Fruit fly (Drosophila melanogaster): ENCODE results near the gene nullo.

The nullo gene

dm6 chrX:7013320-7014214 lies 35.7 kb upstream of the nullo start, which contains the start of the genes CG3032 and CG4593 (continued):
- TF ChIP-seq Camta (GFP tag; optimal IDR thresholded peaks at IDR 0.05) = peak; percentile 53
- peak; percentile 48; the same call in 1 of the 2 replicates for TF ChIP-seq dan (GFP tag; IDR thresholded peaks at IDR 0.05)
- peak; percentile 85 for TF ChIP-seq CG7372 (GFP tag; IDR thresholded peaks at IDR 0.05)
- peak; percentile 87 for TF ChIP-seq gsb (GFP tag; IDR thresholded peaks at IDR 0.05)
- peak; percentile 87 for TF ChIP-seq Xbp1 (GFP tag; optimal IDR thresholded peaks at IDR 0.05)
- peak; percentile 42 for TF ChIP-seq gcm (GFP tag; optimal IDR thresholded peaks at IDR 0.05)
- TF ChIP-seq CG16863 (GFP tag; optimal IDR thresholded peaks at IDR 0.05) = peak; percentile 60
- TF ChIP-seq CG3281 (GFP tag; optimal IDR thresholded peaks at IDR 0.05) = peak; percentile 81
- peak; percentile 75 to 80 for TF ChIP-seq Pdp1 (GFP tag; optimal IDR thresholded peaks at IDR 0.05)
- peak; percentile 45 for TF ChIP-seq Myb (GFP tag; optimal IDR thresholded peaks at IDR 0.05)
- peak; percentile 41 for TF ChIP-seq stwl (tag; optimal IDR thresholded peaks at IDR 0.05)
- TF ChIP-seq CG12391 (tag; optimal IDR thresholded peaks at IDR 0.05) = peak; percentile 85
- no peak for TF ChIP-seq CG7745 (tag; optimal IDR thresholded peaks at IDR 0.05)
- peak; percentile 63 for TF ChIP-seq ATbp (GFP tag; optimal IDR thresholded peaks at IDR 0.05)
- TF ChIP-seq fu2 (GFP tag; optimal IDR thresholded peaks at IDR 0.05) = peak; percentile 73
- peak; percentile 68 for TF ChIP-seq scrt (GFP tag; optimal IDR thresholded peaks at IDR 0.05)
- TF ChIP-seq CG30431 (GFP tag; optimal IDR thresholded peaks at IDR 0.05) = peak; percentile 61
- no peak for TF ChIP-seq CG2129 (GFP tag; IDR thresholded peaks at IDR 0.05; ENCODE audit: partially characterized antibody)
- TF ChIP-seq CG10654 (GFP tag; optimal IDR thresholded peaks at IDR 0.05) = peak; percentile 69
- peak; percentile 40 for TF ChIP-seq Hand (GFP tag; optimal IDR thresholded peaks at IDR 0.05)
- peak; percentile 65 for TF ChIP-seq CG5953 (GFP tag; IDR thresholded peaks at IDR 0.05)
- TF ChIP-seq so (GFP tag; IDR thresholded peaks at IDR 0.05) = peak; percentile 82
- TF ChIP-seq croc (GFP tag; conservative IDR thresholded peaks at IDR 0.05) = peak; percentile 61
- TF ChIP-seq CG15479 (GFP tag; optimal IDR thresholded peaks at IDR 0.05) = no peak
- TF ChIP-seq CG18011 (GFP tag; optimal IDR thresholded peaks at IDR 0.05) = peak; percentile 79
- TF ChIP-seq CG9727 (GFP tag; optimal IDR thresholded peaks at IDR 0.05) = peak; percentile 70
- peak; percentile 78 for TF ChIP-seq phol (tag; optimal IDR thresholded peaks at IDR 0.05)
- no peak for TF ChIP-seq Bgb (GFP tag; IDR thresholded peaks at IDR 0.05; ENCODE audit: partially characterized antibody)
- peak; percentile 64 for TF ChIP-seq bowl (GFP tag; IDR thresholded peaks at IDR 0.05)
- TF ChIP-seq Hr78 (GFP tag; optimal IDR thresholded peaks at IDR 0.05) = no peak
- peak; percentile 88 for TF ChIP-seq nmo (GFP tag; optimal IDR thresholded peaks at IDR 0.05)
- no peak for TF ChIP-seq ato (GFP tag; IDR thresholded peaks at IDR 0.05; ENCODE audit: partially characterized antibody)
- peak; percentile 74 for TF ChIP-seq CG1602 (GFP tag; optimal IDR thresholded peaks at IDR 0.05)
- TF ChIP-seq D19B (GFP tag; optimal IDR thresholded peaks at IDR 0.05) = peak; percentile 58
- TF ChIP-seq amos (GFP tag; IDR thresholded peaks at IDR 0.05; ENCODE audit: partially characterized antibody) = no peak
- TF ChIP-seq eve (GFP tag; optimal IDR thresholded peaks at IDR 0.05) = no peak
- TF ChIP-seq maf-S (GFP tag; optimal IDR thresholded peaks at IDR 0.05) = peak; percentile 57
- TF ChIP-seq tin (GFP tag; optimal IDR thresholded peaks at IDR 0.05) = peak; percentile 72
- peak; percentile 64 for TF ChIP-seq CG1233 (GFP tag; optimal IDR thresholded peaks at IDR 0.05)
- TF ChIP-seq CG5245 (GFP tag; optimal IDR thresholded peaks at IDR 0.05) = peak; percentile 56
- TF ChIP-seq CG17361 (GFP tag; IDR thresholded peaks at IDR 0.05) = peak; percentile 81
- peak; percentile 27 for TF ChIP-seq YL-1 (GFP tag; optimal IDR thresholded peaks at IDR 0.05)
- no peak for TF ChIP-seq CG4707 (GFP tag; optimal IDR thresholded peaks at IDR 0.05)
- peak; percentile 91 for TF ChIP-seq lmd (GFP tag; IDR thresholded peaks at IDR 0.05)
- peak; percentile 51 for TF ChIP-seq sug (tag; optimal IDR thresholded peaks at IDR 0.05)
- peak; percentile 69 for TF ChIP-seq Antp (GFP tag; optimal IDR thresholded peaks at IDR 0.05)
- TF ChIP-seq caup (GFP tag; optimal IDR thresholded peaks at IDR 0.05; ENCODE audit: severe bottlenecking) = peak; percentile 70
